Worm (Caenorhabditis elegans) whole organism, young adult: ENCODE data around the gene C49C3.15.
A peak's percentile ranks its signal among the peaks of the same experiment; 100 is the strongest.

Source experiments
- B0019.2 ChIP-seq: fragments of 200-800 bp; sonication (Bioruptor generic); conservative IDR thresholded peaks from 2 replicates; pipeline ENCODE4 v1.3.6; 2022; ENCODE audit warnings: missing genetic modification reagents, missing genetic modification characterization, missing compliant biosample characterization
- B0261.1 ChIP-seq: sonication (generic microtip); optimal IDR thresholded peaks from 2 replicates; lab custom pipeline; 2016; ENCODE audit warnings: mild to moderate bottlenecking, missing genetic modification characterization, moderate library complexity, missing compliant biosample characterization
- D2030.7 ChIP-seq: fragments of 200-800 bp; sonication (Bioruptor generic); IDR thresholded peaks from 2 replicates; pipeline ENCODE4 v1.3.6; 2022; ENCODE audit warnings: missing genetic modification reagents, missing genetic modification characterization, missing compliant biosample characterization
- F57C9.4 ChIP-seq: sonication (generic microtip); optimal IDR thresholded peaks from 2 replicates; lab custom pipeline; 2017; ENCODE audit warnings: mild to moderate bottlenecking, missing genetic modification characterization, missing compliant biosample characterization
- akir-1 ChIP-seq: fragments of 200-800 bp; sonication (Bioruptor generic); optimal IDR thresholded peaks from 2 replicates; lab custom pipeline; 2018; ENCODE audit warnings: mild to moderate bottlenecking, missing genetic modification characterization, moderate library complexity, missing compliant biosample characterization
- ama-1 ChIP-seq, 3 experiments: fragments of 150-350 bp in 1 of 3; sonication (generic microtip) in 2 of 3; optimal IDR thresholded peaks; 2 replicates each; lab custom pipeline; 2014 to 2018; ENCODE audit warnings: missing biosample characterization in 2 of 3, missing genetic modification characterization in 2 of 3, missing genetic modification reagents in 2 of 3
- ceh-40 ChIP-seq: fragments of 200-800 bp; sonication (Bioruptor generic); IDR thresholded peaks from 2 replicates; pipeline ENCODE4 v1.3.6; 2022; ENCODE audit warnings: missing genetic modification characterization, missing compliant biosample characterization
- ceh-58 ChIP-seq: fragments of 200-800 bp; sonication (Bioruptor generic); IDR thresholded peaks from 2 replicates; pipeline ENCODE4 v1.3.6; 2022; ENCODE audit warnings: missing genetic modification characterization, missing compliant biosample characterization
- dpff-1 ChIP-seq: sonication (generic microtip); optimal IDR thresholded peaks from 2 replicates; lab custom pipeline; 2017; ENCODE audit warnings: mild to moderate bottlenecking, missing genetic modification characterization, missing compliant biosample characterization
- efl-1 ChIP-seq: fragments of 150-350 bp; optimal IDR thresholded peaks from 2 replicates; lab custom pipeline; 2014; ENCODE audit warnings: missing biosample characterization, missing genetic modification reagents, missing genetic modification characterization
- egl-44 ChIP-seq: fragments of 200-800 bp; sonication (Bioruptor generic); IDR thresholded peaks from 2 replicates; pipeline ENCODE4 v1.3.6; 2022; ENCODE audit warnings: missing genetic modification reagents, missing genetic modification characterization, missing compliant biosample characterization
- ets-4 ChIP-seq: fragments of 200-800 bp; sonication (Bioruptor generic); optimal IDR thresholded peaks from 2 replicates; lab custom pipeline; 2018; ENCODE audit warnings: mild to moderate bottlenecking, missing genetic modification characterization, missing compliant biosample characterization
- hmg-1.2 ChIP-seq: fragments of 200-800 bp; sonication (Bioruptor generic); IDR thresholded peaks from 2 replicates; pipeline ENCODE4 v1.3.6; 2022; ENCODE audit warnings: missing genetic modification reagents, missing genetic modification characterization, missing compliant biosample characterization
- hmg-20 ChIP-seq: fragments of 200-800 bp; sonication (Bioruptor generic); IDR thresholded peaks from 2 replicates; pipeline ENCODE4 v1.3.6; 2022; ENCODE audit warnings: missing genetic modification reagents, missing genetic modification characterization, missing compliant biosample characterization
- hrde-1 ChIP-seq: sonication (generic microtip); optimal IDR thresholded peaks from 2 replicates; lab custom pipeline; 2016; ENCODE audit warnings: missing genetic modification characterization, mild to moderate bottlenecking, missing compliant biosample characterization, moderate library complexity, missing genotype, missing genetic modification reagents, borderline replicate concordance
- lag-1 ChIP-seq: fragments of 200-800 bp; sonication (Bioruptor generic); IDR thresholded peaks from 2 replicates; pipeline ENCODE4 v1.3.6; 2022; ENCODE audit warnings: missing genetic modification reagents, missing genetic modification characterization, missing compliant biosample characterization
- lin-35 ChIP-seq, 3 experiments: fragments of 150-350 bp in 2 of 3; sonication (generic microtip) in 1 of 3; optimal IDR thresholded peaks; 2 replicates each; lab custom pipeline; 2014 to 2018; ENCODE audit warnings: missing biosample characterization in 3 of 3, missing genetic modification characterization in 3 of 3, missing genetic modification reagents in 3 of 3
- madf-8 ChIP-seq: fragments of 200-800 bp; sonication (Bioruptor generic); conservative IDR thresholded peaks from 2 replicates; pipeline ENCODE4 v1.3.6; 2022; ENCODE audit warnings: missing genetic modification reagents, missing genetic modification characterization, missing compliant biosample characterization
- mcd-1 ChIP-seq: fragments of 200-800 bp; sonication (Bioruptor generic); IDR thresholded peaks from 2 replicates; pipeline ENCODE4 v1.3.6; 2022; ENCODE audit warnings: missing genetic modification reagents, missing genetic modification characterization, missing compliant biosample characterization
- nfya-1 ChIP-seq: sonication (generic microtip); optimal IDR thresholded peaks from 2 replicates; lab custom pipeline; 2017; ENCODE audit warnings: antibody characterized with exemption, missing compliant biosample characterization, missing genetic modification characterization, borderline replicate concordance; ENCODE audit not compliant: insufficient read depth
- nhr-80 ChIP-seq: sonication (generic microtip); optimal IDR thresholded peaks from 2 replicates; lab custom pipeline; 2016; ENCODE audit warnings: missing genetic modification characterization, missing compliant biosample characterization
- snpc-4 ChIP-seq, 5 experiments: fragments of 150-350 bp in 1 of 5; sonication (generic microtip) in 4 of 5; optimal IDR thresholded peaks; 2 replicates each; lab custom pipeline; 2014 to 2018; ENCODE audit warnings: missing genetic modification characterization in 5 of 5, missing biosample characterization in 3 of 5, antibody characterized with exemption in 2 of 5, mild to moderate bottlenecking in 2 of 5, missing compliant biosample characterization in 2 of 5, missing genotype in 2 of 5, moderate library complexity in 2 of 5, missing genetic modification reagents in 1 of 5
- somi-1 ChIP-seq: fragments of 200-800 bp; sonication (Bioruptor generic); optimal IDR thresholded peaks from 2 replicates; lab custom pipeline; 2018; ENCODE audit warnings: mild to moderate bottlenecking, missing genetic modification characterization, missing compliant biosample characterization
- sptf-2 ChIP-seq: fragments of 200-800 bp; sonication (Bioruptor generic); optimal IDR thresholded peaks from 2 replicates; lab custom pipeline; 2018; ENCODE audit warnings: mild to moderate bottlenecking, missing genetic modification characterization, missing compliant biosample characterization
- zfh-2 ChIP-seq: fragments of 200-800 bp; sonication (Bioruptor generic); conservative IDR thresholded peaks from 2 replicates; pipeline ENCODE4 v1.3.6; 2022; ENCODE audit warnings: missing genetic modification reagents, missing genetic modification characterization, missing compliant biosample characterization
- ztf-26 ChIP-seq: sonication (generic microtip); optimal IDR thresholded peaks from 2 replicates; lab custom pipeline; 2017; ENCODE audit warnings: missing genetic modification characterization, missing compliant biosample characterization
- ztf-6 ChIP-seq: fragments of 200-800 bp; sonication (Bioruptor generic); IDR thresholded peaks from 2 replicates; pipeline ENCODE4 v1.3.6; 2022; ENCODE audit warnings: missing genetic modification reagents, missing genetic modification characterization, missing compliant biosample characterization

C49C3.15 gene

ce11 chrIV:17320445-17320844 is 13.6 kb upstream of the C49C3.15 start, which contains the start of gene C49C3.4:
C49C3.4 (plus strand) TSS chrIV:17320795.
- TF ChIP-seq nhr-80 (peak; percentile 56), F57C9.4 (tag; lab: Kevin White, UChicago) (no peak)

- no peak for TF ChIP-seq madf-8 (GFP tag; lab: Robert Waterston, UW)
- no peak for TF ChIP-seq nfya-1
- no peak for TF ChIP-seq lag-1
- TF ChIP-seq hmg-1.2 (GFP tag; lab: Robert Waterston, UW): peak; percentile 53; the same call in 1 of the 2 replicates
Measured at ce11 chrIV:17328834-17329233, 5.2 kb upstream of the C49C3.15 start, which contains the start of gene ceh-88. ceh-88 (plus strand) TSS chrIV:17329188.

- TF ChIP-seq hmg-1.2 (GFP tag; lab: Robert Waterston, UW) (peak; percentile 95), mcd-1 (GFP tag; lab: Robert Waterston, UW) (peak; percentile 70), ets-4 (no peak), zfh-2 (no peak), snpc-4 (GFP tag; optimal IDR thresholded peaks at IDR 0.05; lab: Kevin White, UChicago) (peak; percentile 51), snpc-4 (tag; optimal IDR thresholded peaks at IDR 0.05; lab: Kevin White, UChicago) (peak in 2 of 4 experiments; percentile 27 to 67), sptf-2 (GFP tag; lab: Kevin White, UChicago) (no peak)
Measured at ce11 chrIV:17331100-17331577, 2.9 kb upstream of the C49C3.15 start, which contains the start of gene C49C3.6. C49C3.6 (plus strand) TSS chrIV:17331527.

- no peak for TF ChIP-seq snpc-4 (GFP tag; optimal IDR thresholded peaks at IDR 0.05; lab: Kevin White, UChicago)
- TF ChIP-seq snpc-4 (tag; optimal IDR thresholded peaks at IDR 0.05; lab: Kevin White, UChicago): peak in 1 of 4 experiments; percentile 50
- no peak for TF ChIP-seq ztf-26
- no peak for TF ChIP-seq hrde-1 (tag; lab: Kevin White, UChicago)
Measured at ce11 chrIV:17332261-17332660, 1.8 kb upstream of the C49C3.15 start, which contains the start of gene C49C3.7. C49C3.7 (plus strand) TSS chrIV:17332561.

ce11 chrIV:17335031-17335430 is 1.0 kb downstream of the C49C3.15 start, which contains the start of gene C49C3.8:
C49C3.8 (plus strand) TSS chrIV:17335203.
- TF ChIP-seq B0261.1 (tag; lab: Kevin White, UChicago): no peak
- no peak for TF ChIP-seq D2030.7 (GFP tag; lab: Robert Waterston, UW)
- TF ChIP-seq efl-1: no peak
- no peak for TF ChIP-seq B0019.2 (GFP tag; lab: Robert Waterston, UW)
- TF ChIP-seq ceh-58: no peak
- no peak for TF ChIP-seq ztf-6 (GFP tag; lab: Robert Waterston, UW)
- no peak for TF ChIP-seq akir-1
- no peak for TF ChIP-seq hmg-20
- no peak for TF ChIP-seq ama-1 (optimal IDR thresholded peaks at IDR 0.05; lab: Kevin White, UChicago)
- no peak for TF ChIP-seq ama-1 (GFP tag; optimal IDR thresholded peaks at IDR 0.05; lab: Kevin White, UChicago)
- TF ChIP-seq egl-44 (GFP tag; lab: Robert Waterston, UW): no peak
- no peak for TF ChIP-seq ceh-40 (GFP tag; lab: Robert Waterston, UW)

- TF ChIP-seq somi-1 (GFP tag; lab: Kevin White, UChicago) (no peak), egl-44 (GFP tag; lab: Robert Waterston, UW) (no peak), nhr-80 (peak; percentile 60)
Measured at ce11 chrIV:17338920-17339510, 5.0 kb downstream of the C49C3.15 start, which contains the start of gene C49C3.10. C49C3.10 (minus strand) TSS chrIV:17338970.

- TF ChIP-seq dpff-1 (tag; lab: Kevin White, UChicago) (no peak), ceh-58 (no peak), lin-35 (GFP tag; optimal IDR thresholded peaks at IDR 0.05; lab: Kevin White, UChicago) (no peak)
Measured at ce11 chrIV:17341033-17341432, 7.0 kb downstream of the C49C3.15 start.
